Worm (Caenorhabditis elegans) whole organism, midembryonic: Measurements from ENCODE around the gene C34C12.6.

Source experiments
- T22C8.4 ChIP-seq: fragments of 200-800 bp; sonication (Bioruptor generic); IDR thresholded peaks from 2 replicates; pipeline ENCODE4 v1.3.6; 2022; ENCODE audit warnings: missing genetic modification characterization, missing compliant biosample characterization
- cog-1 ChIP-seq: sonication (generic microtip); optimal IDR thresholded peaks from 2 replicates; lab custom pipeline; 2016; ENCODE audit warnings: missing genetic modification characterization, missing compliant biosample characterization
- flt-1 ChIP-seq: fragments of 200-800 bp; sonication (Bioruptor generic); IDR thresholded peaks from 2 replicates; pipeline ENCODE4 v1.3.6; 2022; ENCODE audit warnings: missing genetic modification characterization, missing compliant biosample characterization
- klf-2 ChIP-seq: fragments of 200-800 bp; sonication (Bioruptor generic); conservative IDR thresholded peaks from 2 replicates; pipeline ENCODE4 v1.3.6; 2022; ENCODE audit warnings: missing genetic modification reagents, missing genetic modification characterization, missing compliant biosample characterization
- med-1 ChIP-seq: sonication (generic microtip); optimal IDR thresholded peaks from 2 replicates; lab custom pipeline; 2017; ENCODE audit warnings: missing genetic modification characterization, mild to moderate bottlenecking, missing compliant biosample characterization, antibody characterized with exemption, missing genetic modification reagents; ENCODE audit not compliant: insufficient read depth
- tab-1 ChIP-seq: fragments of 200-800 bp; sonication (Bioruptor generic); IDR thresholded peaks from 2 replicates; pipeline ENCODE4 v1.3.6; 2022; ENCODE audit warnings: missing genetic modification characterization, missing compliant biosample characterization
- ztf-23 ChIP-seq: fragments of 200-800 bp; sonication (Bioruptor generic); IDR thresholded peaks from 2 replicates; pipeline ENCODE4 v1.3.6; 2022; ENCODE audit warnings: missing genetic modification reagents, missing genetic modification characterization, missing compliant biosample characterization
- ztf-29 ChIP-seq: fragments of 200-800 bp; sonication (Bioruptor generic); IDR thresholded peaks from 2 replicates; pipeline ENCODE4 v1.3.6; 2022; ENCODE audit warnings: missing genetic modification reagents, missing genetic modification characterization, missing compliant biosample characterization

- TF ChIP-seq ztf-29 (GFP tag; lab: Robert Waterston, UW) (no peak), ztf-23 (GFP tag; lab: Robert Waterston, UW) (peak; percentile 66; the same call in 1 of the 2 replicates), T22C8.4 (no peak), cog-1 (tag; lab: Kevin White, UChicago) (peak; percentile 46), tab-1 (GFP tag; lab: Robert Waterston, UW) (no peak), med-1 (GFP tag; lab: Kevin White, UChicago) (no peak), flt-1 (peak; percentile 70; the same call in 1 of the 2 replicates), klf-2 (GFP tag; lab: Robert Waterston, UW) (no peak)
Observed at ce11 chrIII:3460061-3460460, 22.3 kb upstream of the C34C12.6 start, which contains the start of gene C34C12.8.
